Worm (Caenorhabditis elegans): ENCODE data around the gene sra-38.

DNA sequence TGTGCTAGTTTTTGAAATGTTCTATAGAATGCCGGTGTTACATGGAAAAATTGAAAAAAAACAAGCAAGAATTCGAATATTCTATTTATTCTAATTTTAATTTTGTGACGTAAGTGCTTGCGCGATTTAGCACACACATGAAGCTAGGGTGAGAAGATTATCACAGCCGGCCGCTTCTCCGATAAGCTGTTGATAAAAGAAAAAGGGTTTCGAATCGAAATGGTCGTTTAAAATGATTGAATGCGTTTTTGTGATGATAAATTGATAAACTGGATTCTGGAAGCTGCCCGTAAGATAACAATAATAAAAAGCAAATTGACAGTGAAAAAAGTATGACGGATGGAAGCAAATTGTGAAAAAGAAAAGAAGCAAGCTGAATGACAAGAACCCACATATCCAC lies 15.8 kb downstream of the sra-38 start:
- TF ChIP-seq ama-1 (optimal IDR thresholded peaks at IDR 0.05) (no peak), ceh-6 (GFP tag; optimal IDR thresholded peaks at IDR 0.05) (no peak)

All from whole organism, late embryonic.